Worm (Caenorhabditis elegans) whole organism, mixed stage, embryonic: Measurements from ENCODE around the gene F23D12.2.

Source experiments
- ces-1 ChIP-seq: fragments of 150-350 bp; optimal IDR thresholded peaks from 2 replicates; lab custom pipeline; 2014; ENCODE audit warnings: missing biosample characterization, missing genetic modification reagents, missing genetic modification characterization
- hlh-1 ChIP-seq: fragments of 150-350 bp; optimal IDR thresholded peaks from 2 replicates; lab custom pipeline; 2014; ENCODE audit warnings: missing biosample characterization, missing genetic modification reagents, missing genetic modification characterization
- lin-13 ChIP-seq: fragments of 150-350 bp; optimal IDR thresholded peaks from 2 replicates; lab custom pipeline; 2014; ENCODE audit warnings: missing biosample characterization, missing genetic modification characterization
- lsy-2 ChIP-seq: fragments of 150-350 bp; optimal IDR thresholded peaks from 2 replicates; lab custom pipeline; 2014; ENCODE audit warnings: missing biosample characterization, missing genetic modification characterization
- nhr-12 ChIP-seq: fragments of 150-350 bp; optimal IDR thresholded peaks from 2 replicates; lab custom pipeline; 2014; ENCODE audit warnings: missing biosample characterization, missing genetic modification characterization
- nhr-2 ChIP-seq: fragments of 150-350 bp; optimal IDR thresholded peaks from 2 replicates; lab custom pipeline; 2014; ENCODE audit warnings: missing biosample characterization, missing genetic modification characterization
- pha-4 ChIP-seq: fragments of 150-350 bp; optimal IDR thresholded peaks from 2 replicates; lab custom pipeline; 2018; ENCODE audit warnings: missing biosample characterization, missing genetic modification reagents, missing genetic modification characterization
- snpc-4 ChIP-seq: fragments of 150-350 bp; optimal IDR thresholded peaks from 2 replicates; lab custom pipeline; 2014; ENCODE audit warnings: missing biosample characterization, missing genetic modification characterization
- unc-120 ChIP-seq: sonication (generic microtip); optimal IDR thresholded peaks from 2 replicates; lab custom pipeline; 2017; ENCODE audit warnings: missing genetic modification characterization, missing compliant biosample characterization; ENCODE audit not compliant: poor library complexity, severe bottlenecking
- ztf-11 ChIP-seq: fragments of 150-350 bp; optimal IDR thresholded peaks from 2 replicates; lab custom pipeline; 2014; ENCODE audit warnings: missing biosample characterization, missing genetic modification characterization

DNA sequence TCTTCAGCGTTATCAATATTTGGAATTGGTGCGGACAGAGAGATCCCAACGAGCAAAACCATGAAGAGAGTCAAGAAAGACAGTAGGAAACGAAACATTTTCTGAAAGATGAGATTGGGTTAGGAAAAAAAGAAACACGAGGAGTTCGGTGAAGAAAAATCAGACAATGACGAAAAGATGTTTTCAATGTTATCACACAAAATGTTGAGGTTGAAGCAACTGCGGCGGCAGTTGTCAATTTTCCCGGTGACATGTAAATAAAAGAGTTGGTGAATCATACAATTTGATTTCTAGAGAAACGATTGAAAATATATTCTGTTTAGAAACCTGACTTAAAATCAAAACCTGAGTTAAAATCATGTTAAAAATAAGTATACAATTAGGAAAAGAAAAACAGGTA, 32.4 kb upstream of the F23D12.2 start, which contains the start of gene F23D12.7:
- TF ChIP-seq hlh-1 (peak; percentile 52), lin-13 (tag; lab: Kevin White, UChicago) (no peak), ztf-11 (tag; lab: Kevin White, UChicago) (no peak), ces-1 (GFP tag; lab: Kevin White, UChicago) (no peak), pha-4 (tag; lab: Kevin White, UChicago) (no peak), snpc-4 (tag; lab: Kevin White, UChicago) (no peak), nhr-12 (tag; lab: Kevin White, UChicago) (no peak), nhr-2 (no peak), lsy-2 (tag; lab: Kevin White, UChicago) (no peak), unc-120 (tag; lab: Kevin White, UChicago) (no peak)
